Worm (Caenorhabditis elegans) whole organism, L4 larva: ENCODE measurements around the gene F44B9.2.

ENCODE experiments used
- T20F7.1 ChIP-seq: fragments of 200-800 bp; sonication (Bioruptor generic); optimal IDR thresholded peaks from 2 replicates; lab custom pipeline; 2018; ENCODE audit warnings: mild to moderate bottlenecking, missing genetic modification characterization, missing compliant biosample characterization
- T26A8.4 ChIP-seq: fragments of 200-800 bp; sonication (Bioruptor generic); IDR thresholded peaks from 2 replicates; pipeline ENCODE4 v1.3.6; 2022; ENCODE audit warnings: missing genetic modification characterization, missing compliant biosample characterization
- Y5F2A.4 ChIP-seq: fragments of 200-800 bp; sonication (Bioruptor generic); optimal IDR thresholded peaks from 2 replicates; lab custom pipeline; 2018; ENCODE audit warnings: mild to moderate bottlenecking, missing genetic modification characterization, missing compliant biosample characterization
- Y75B8A.6 ChIP-seq: fragments of 200-800 bp; sonication (Bioruptor generic); IDR thresholded peaks from 2 replicates; pipeline ENCODE4 v1.3.6; 2022; ENCODE audit warnings: missing genetic modification reagents, missing genetic modification characterization, missing compliant biosample characterization
- ama-1 ChIP-seq: fragments of 150-350 bp; optimal IDR thresholded peaks from 2 replicates; lab custom pipeline; 2014; ENCODE audit warnings: inconsistent platforms, mixed read lengths
- arid-1 ChIP-seq: fragments of 200-800 bp; sonication (Bioruptor generic); conservative IDR thresholded peaks from 2 replicates; pipeline ENCODE4 v1.3.6; 2022; ENCODE audit warnings: missing genetic modification reagents, missing genetic modification characterization, missing compliant biosample characterization
- attf-4 ChIP-seq: sonication (generic microtip); optimal IDR thresholded peaks from 3 replicates; lab custom pipeline; 2017; ENCODE audit warnings: missing biosample characterization, missing genetic modification characterization
- ceh-20 ChIP-seq: fragments of 200-800 bp; sonication (Bioruptor generic); IDR thresholded peaks from 2 replicates; pipeline ENCODE4 v1.3.6; 2022; ENCODE audit warnings: missing genetic modification reagents, missing genetic modification characterization, missing compliant biosample characterization
- ctbp-1 ChIP-seq: fragments of 200-800 bp; sonication (Bioruptor generic); IDR thresholded peaks from 2 replicates; pipeline ENCODE4 v1.3.6; 2022; ENCODE audit warnings: missing genetic modification reagents, missing genetic modification characterization, missing compliant biosample characterization
- daf-16 ChIP-seq, 3 experiments: sonication (generic microtip); optimal IDR thresholded peaks; 2 replicates each; lab custom pipeline; 2016 to 2017; ENCODE audit warnings: missing genetic modification characterization in 3 of 3, missing genetic modification reagents in 3 of 3, mild to moderate bottlenecking in 2 of 3, missing compliant biosample characterization in 2 of 3, missing biosample characterization in 1 of 3, moderate library complexity in 1 of 3
- dmd-6 ChIP-seq: fragments of 200-800 bp; sonication (Bioruptor generic); IDR thresholded peaks from 2 replicates; pipeline ENCODE4 v1.3.6; 2022; ENCODE audit warnings: missing genetic modification reagents, missing genetic modification characterization, missing compliant biosample characterization
- dve-1 ChIP-seq: sonication (generic microtip); optimal IDR thresholded peaks from 2 replicates; lab custom pipeline; 2017; ENCODE audit warnings: antibody characterized with exemption, mild to moderate bottlenecking, missing genetic modification characterization, missing compliant biosample characterization; ENCODE audit not compliant: insufficient read depth
- gei-8 ChIP-seq: fragments of 200-800 bp; sonication (Bioruptor generic); optimal IDR thresholded peaks from 2 replicates; lab custom pipeline; 2018; ENCODE audit warnings: mild to moderate bottlenecking, missing genetic modification characterization, missing compliant biosample characterization
- hlh-11 ChIP-seq: fragments of 200-800 bp; sonication (Bioruptor generic); optimal IDR thresholded peaks from 2 replicates; lab custom pipeline; 2018; ENCODE audit warnings: mild to moderate bottlenecking, missing genetic modification characterization, missing compliant biosample characterization
- hlh-30 ChIP-seq: sonication (generic microtip); optimal IDR thresholded peaks from 2 replicates; lab custom pipeline; 2017; ENCODE audit warnings: antibody characterized with exemption, mild to moderate bottlenecking, missing genetic modification characterization, missing compliant biosample characterization; ENCODE audit not compliant: insufficient read depth
- lin-13 ChIP-seq: fragments of 150-350 bp; optimal IDR thresholded peaks from 2 replicates; lab custom pipeline; 2014; ENCODE audit warnings: missing biosample characterization, missing genetic modification reagents, missing genetic modification characterization
- lin-15B ChIP-seq: fragments of 150-350 bp; sonication (generic microtip); optimal IDR thresholded peaks from 3 replicates; lab custom pipeline; 2014; ENCODE audit warnings: missing biosample characterization, missing genetic modification characterization
- lin-38 ChIP-seq: fragments of 200-800 bp; sonication (Bioruptor generic); IDR thresholded peaks from 2 replicates; pipeline ENCODE4 v1.3.6; 2022; ENCODE audit warnings: missing genetic modification reagents, missing genetic modification characterization, missing compliant biosample characterization
- lsy-2 ChIP-seq, 2 experiments: fragments of 150-350 bp in 1 of 2; sonication (generic microtip) in 1 of 2; optimal IDR thresholded peaks; 2 replicates each; lab custom pipeline; 2014 to 2017; ENCODE audit warnings: missing biosample characterization in 2 of 2, missing genetic modification characterization in 2 of 2
- madf-5 ChIP-seq, 2 experiments: fragments of 200-800 bp; sonication (Bioruptor generic); IDR thresholded peaks; 2 replicates each; pipeline ENCODE4 v1.3.6; 2022; ENCODE audit warnings: missing compliant biosample characterization in 2 of 2, missing genetic modification characterization in 2 of 2
- mdl-1 ChIP-seq, 2 experiments: fragments of 150-350 bp in 1 of 2; sonication (generic microtip) in 1 of 2; optimal IDR thresholded peaks; 2 replicates each; lab custom pipeline; 2014 to 2017; ENCODE audit warnings: missing biosample characterization in 2 of 2, missing genetic modification characterization in 2 of 2
- mep-1 ChIP-seq: fragments of 150-350 bp; sonication (generic microtip); optimal IDR thresholded peaks from 3 replicates; lab custom pipeline; 2014; ENCODE audit warnings: missing biosample characterization, missing genetic modification characterization
- mes-2 ChIP-seq: sonication (generic microtip); optimal IDR thresholded peaks from 2 replicates; lab custom pipeline; 2016; ENCODE audit warnings: missing genotype, mild to moderate bottlenecking, missing genetic modification characterization, missing compliant biosample characterization; ENCODE audit not compliant: poor library complexity, severe bottlenecking
- nhr-10 ChIP-seq: fragments of 150-350 bp; optimal IDR thresholded peaks from 2 replicates; lab custom pipeline; 2014; ENCODE audit warnings: missing biosample characterization, missing genetic modification characterization
- nhr-102 ChIP-seq: sonication (generic microtip); optimal IDR thresholded peaks from 2 replicates; lab custom pipeline; 2016; ENCODE audit warnings: mild to moderate bottlenecking, missing genetic modification characterization, moderate library complexity, missing compliant biosample characterization
- nhr-11 ChIP-seq: fragments of 150-350 bp; optimal IDR thresholded peaks from 2 replicates; lab custom pipeline; 2014; ENCODE audit warnings: missing biosample characterization, missing genetic modification characterization
- nhr-28 ChIP-seq: fragments of 150-350 bp; optimal IDR thresholded peaks from 2 replicates; lab custom pipeline; 2014; ENCODE audit warnings: missing biosample characterization, missing genetic modification characterization
- nhr-42 ChIP-seq: fragments of 200-800 bp; sonication (Bioruptor generic); IDR thresholded peaks from 2 replicates; pipeline ENCODE4 v1.3.6; 2022; ENCODE audit warnings: missing genetic modification characterization, missing compliant biosample characterization
- nhr-6 ChIP-seq: fragments of 150-350 bp; optimal IDR thresholded peaks from 2 replicates; lab custom pipeline; 2014; ENCODE audit warnings: missing biosample characterization, missing genetic modification characterization
- php-3 ChIP-seq: fragments of 200-800 bp; sonication (Bioruptor generic); IDR thresholded peaks from 2 replicates; pipeline ENCODE4 v1.3.6; 2022; ENCODE audit warnings: missing genetic modification reagents, missing genetic modification characterization, missing compliant biosample characterization
- pqm-1 ChIP-seq: sonication (generic microtip); optimal IDR thresholded peaks from 2 replicates; lab custom pipeline; 2017; ENCODE audit warnings: missing biosample characterization, missing genetic modification characterization
- set-16 ChIP-seq: fragments of 200-800 bp; sonication (Bioruptor generic); IDR thresholded peaks from 2 replicates; pipeline ENCODE4 v1.3.6; 2022; ENCODE audit warnings: missing genetic modification reagents, missing genetic modification characterization, missing compliant biosample characterization
- snpc-1.2 ChIP-seq: fragments of 200-800 bp; sonication (Bioruptor generic); IDR thresholded peaks from 2 replicates; pipeline ENCODE4 v1.3.6; 2022; ENCODE audit warnings: missing genetic modification reagents, missing genetic modification characterization, missing compliant biosample characterization
- spr-1 ChIP-seq: sonication (generic microtip); optimal IDR thresholded peaks from 2 replicates; lab custom pipeline; 2016; ENCODE audit warnings: mild to moderate bottlenecking, missing genetic modification characterization, missing compliant biosample characterization
- tag-97 ChIP-seq: fragments of 200-800 bp; sonication (Bioruptor generic); IDR thresholded peaks from 2 replicates; pipeline ENCODE4 v1.3.6; 2022; ENCODE audit warnings: missing genetic modification characterization, missing compliant biosample characterization
- zag-1 ChIP-seq: fragments of 150-350 bp; optimal IDR thresholded peaks from 2 replicates; lab custom pipeline; 2014; ENCODE audit warnings: missing biosample characterization, missing genetic modification characterization
- zfp-2 ChIP-seq: sonication (generic microtip); optimal IDR thresholded peaks from 2 replicates; lab custom pipeline; 2016; ENCODE audit warnings: mild to moderate bottlenecking, missing genetic modification characterization, missing compliant biosample characterization
- zfp-3 ChIP-seq: fragments of 200-800 bp; sonication (Bioruptor generic); conservative IDR thresholded peaks from 2 replicates; pipeline ENCODE4 v1.3.6; 2022; ENCODE audit warnings: missing genetic modification reagents, missing genetic modification characterization, missing compliant biosample characterization
- zip-2 ChIP-seq: fragments of 150-350 bp; optimal IDR thresholded peaks from 2 replicates; lab custom pipeline; 2014; ENCODE audit warnings: missing biosample characterization, missing genetic modification characterization

Gene F44B9.2

DNA sequence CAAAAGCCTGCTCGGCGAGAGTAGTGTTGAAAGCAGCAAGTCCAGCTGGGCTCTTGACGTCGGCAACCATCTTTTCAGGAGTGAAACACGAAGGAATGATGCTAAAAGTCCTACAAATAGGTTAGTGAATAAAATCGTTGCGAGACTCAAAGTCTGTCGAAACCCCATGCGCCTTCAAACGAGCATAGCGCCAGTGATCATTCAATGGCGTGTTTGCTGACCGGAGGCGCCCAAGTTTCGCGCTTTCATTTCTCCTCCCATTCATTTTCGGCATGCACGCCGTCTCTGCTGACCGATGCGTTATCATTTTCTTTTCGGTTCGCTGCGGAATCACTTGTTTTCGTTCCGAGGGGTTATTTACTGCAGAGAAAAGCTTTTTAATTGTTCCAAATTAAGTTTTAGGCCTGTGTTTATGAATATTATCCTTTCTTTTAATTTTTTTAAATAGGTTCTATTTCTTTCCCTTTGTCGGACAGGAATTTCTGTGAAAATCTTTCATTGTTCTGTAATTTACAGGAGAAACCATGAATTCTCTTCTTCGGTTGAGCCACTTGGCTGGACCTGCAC, 49.0 kb upstream of the F44B9.2 start, which contains the start of the genes eef-1B.1 and aco-2 (continued):
- TF ChIP-seq zfp-3 = peak; percentile 76
- TF ChIP-seq lin-38 = peak; percentile 85
- TF ChIP-seq T26A8.4 = peak; percentile 91
- no peak for TF ChIP-seq attf-4
- TF ChIP-seq nhr-42 = peak; percentile 90
- TF ChIP-seq Y5F2A.4 (GFP tag; lab: Kevin White, UChicago) = no peak
- no peak for TF ChIP-seq gei-8 (GFP tag; lab: Kevin White, UChicago)
- no peak for TF ChIP-seq snpc-1.2 (GFP tag; lab: Robert Waterston, UW)
- peak; percentile 88 for TF ChIP-seq nhr-102
- TF ChIP-seq ceh-20 = peak; percentile 78
- TF ChIP-seq madf-5 (GFP tag; IDR thresholded peaks at IDR 0.05; lab: Robert Waterston, UW) = no peak
- peak; percentile 94 for TF ChIP-seq dve-1 (tag; lab: Kevin White, UChicago)
- peak; percentile 72 for TF ChIP-seq spr-1 (tag; lab: Kevin White, UChicago)
- TF ChIP-seq mes-2 = peak; percentile 92
- no peak; the same call in 1 of the 2 replicates for TF ChIP-seq set-16 (GFP tag; lab: Robert Waterston, UW)
- TF ChIP-seq zfp-2 (tag; lab: Kevin White, UChicago) = peak; percentile 35

DNA sequence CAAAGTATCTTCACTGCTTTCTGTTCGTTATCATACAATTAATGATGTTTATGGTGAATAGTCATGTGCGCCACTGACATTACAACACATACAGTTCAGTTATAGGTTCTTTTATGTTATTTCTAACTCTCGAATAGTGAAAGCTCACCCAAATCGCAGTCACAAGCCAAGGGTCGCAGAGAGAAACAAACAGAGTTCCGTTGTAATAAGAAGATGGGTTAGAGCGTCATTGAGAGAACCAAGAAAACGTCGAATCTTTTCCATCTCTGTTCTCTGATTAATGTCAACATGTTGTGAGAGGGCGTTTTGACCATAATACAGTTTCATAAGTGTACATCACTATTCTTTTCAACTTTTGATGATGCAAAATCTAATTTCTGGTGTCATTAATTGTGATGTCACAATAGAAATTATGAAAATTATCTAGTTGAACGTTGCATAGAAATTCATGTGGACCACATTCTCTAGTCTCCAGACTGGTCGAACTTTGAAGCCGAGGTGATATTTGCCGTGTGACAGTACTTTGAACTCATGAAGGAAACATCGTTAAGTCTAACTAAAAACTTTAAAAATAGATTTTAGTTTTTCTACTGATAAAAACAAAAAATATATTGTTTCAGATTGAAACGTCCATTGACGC, 48.2 kb upstream of the F44B9.2 start:
- TF ChIP-seq hlh-11 (tag; lab: Kevin White, UChicago) = peak; percentile 42
- TF ChIP-seq lsy-2 (tag; optimal IDR thresholded peaks at IDR 0.05; lab: Kevin White, UChicago) = peak in 1 of 2 experiments; percentile 28
- TF ChIP-seq daf-16 (GFP tag; optimal IDR thresholded peaks at IDR 0.05; lab: Kevin White, UChicago) = no peak
- peak; percentile 53 for TF ChIP-seq daf-16 (tag; optimal IDR thresholded peaks at IDR 0.05; lab: Kevin White, UChicago)
- TF ChIP-seq Y75B8A.6 (GFP tag; lab: Robert Waterston, UW) = no peak
- no peak for TF ChIP-seq nhr-10 (tag; lab: Kevin White, UChicago)
- TF ChIP-seq dve-1 (tag; lab: Kevin White, UChicago) = peak; percentile 71
- peak; percentile 65 for TF ChIP-seq mep-1 (tag; lab: Kevin White, UChicago)
- TF ChIP-seq lin-38 = 0 out of 2 replicates have a peak, but pooled peaks have one; percentile 11
- no peak for TF ChIP-seq zag-1 (tag; lab: Kevin White, UChicago)
- peak; percentile 45 for TF ChIP-seq nhr-11 (tag; lab: Kevin White, UChicago)
- 0 out of 4 replicates have a peak, but pooled peaks of 1 of the 2 experiments have one; percentile 38 for TF ChIP-seq madf-5 (GFP tag; IDR thresholded peaks at IDR 0.05; lab: Robert Waterston, UW)
- peak; percentile 68 for TF ChIP-seq hlh-30 (tag; lab: Kevin White, UChicago)
- peak; percentile 32; the same call in 1 of the 2 replicates for TF ChIP-seq dmd-6 (GFP tag; lab: Robert Waterston, UW)
- peak in 1 of 2 experiments; percentile 26 for TF ChIP-seq mdl-1 (tag; optimal IDR thresholded peaks at IDR 0.05; lab: Kevin White, UChicago)
- peak; percentile 17 for TF ChIP-seq T20F7.1
- TF ChIP-seq zip-2 = peak; percentile 2
- TF ChIP-seq tag-97 (GFP tag; lab: Robert Waterston, UW) = no peak
- TF ChIP-seq ctbp-1 (GFP tag; lab: Robert Waterston, UW) = 0 out of 2 replicates have a peak, but pooled peaks have one; percentile 7
- peak; percentile 16 for TF ChIP-seq nhr-6 (tag; lab: Kevin White, UChicago)
- peak; percentile 12 for TF ChIP-seq lin-13
- TF ChIP-seq php-3 (GFP tag; lab: Robert Waterston, UW) = peak; percentile 82
- TF ChIP-seq lin-15B (tag; lab: Kevin White, UChicago) = no peak
- peak; percentile 6 for TF ChIP-seq pqm-1 (tag; lab: Kevin White, UChicago)
- TF ChIP-seq arid-1 (GFP tag; lab: Robert Waterston, UW) = 0 out of 2 replicates have a peak, but pooled peaks have one; percentile 10
- peak; percentile 48 for TF ChIP-seq nhr-28
- TF ChIP-seq ama-1 (lab: Kevin White, UChicago) = peak; percentile 70
